Worm (Caenorhabditis elegans) whole organism, L4 larva: ENCODE data around the gene T19D12.5.

Experiments
- T26A8.4 ChIP-seq: fragments of 200-800 bp; sonication (Bioruptor generic); IDR thresholded peaks from 2 replicates; pipeline ENCODE4 v1.3.6; 2022; ENCODE audit warnings: missing genetic modification characterization, missing compliant biosample characterization
- Y48G9A.11 ChIP-seq: fragments of 200-800 bp; sonication (Bioruptor generic); IDR thresholded peaks from 2 replicates; pipeline ENCODE4 v1.3.6; 2022; ENCODE audit warnings: missing genetic modification reagents, missing genetic modification characterization, missing compliant biosample characterization
- aly-2 ChIP-seq: sonication (generic microtip); optimal IDR thresholded peaks from 2 replicates; lab custom pipeline; 2018; ENCODE audit warnings: missing biosample characterization, missing genetic modification characterization
- arid-1 ChIP-seq: fragments of 200-800 bp; sonication (Bioruptor generic); conservative IDR thresholded peaks from 2 replicates; pipeline ENCODE4 v1.3.6; 2022; ENCODE audit warnings: missing genetic modification reagents, missing genetic modification characterization, missing compliant biosample characterization
- attf-4 ChIP-seq: sonication (generic microtip); optimal IDR thresholded peaks from 3 replicates; lab custom pipeline; 2017; ENCODE audit warnings: missing biosample characterization, missing genetic modification characterization
- ceh-20 ChIP-seq: fragments of 200-800 bp; sonication (Bioruptor generic); IDR thresholded peaks from 2 replicates; pipeline ENCODE4 v1.3.6; 2022; ENCODE audit warnings: missing genetic modification reagents, missing genetic modification characterization, missing compliant biosample characterization
- ceh-62 ChIP-seq: sonication (generic microtip); optimal IDR thresholded peaks from 2 replicates; lab custom pipeline; 2017; ENCODE audit warnings: missing biosample characterization, missing genetic modification characterization
- daf-16 ChIP-seq, 3 experiments: sonication (generic microtip); optimal IDR thresholded peaks; 2 replicates each; lab custom pipeline; 2016 to 2017; ENCODE audit warnings: missing genetic modification characterization in 3 of 3, missing genetic modification reagents in 3 of 3, mild to moderate bottlenecking in 2 of 3, missing compliant biosample characterization in 2 of 3, missing biosample characterization in 1 of 3, moderate library complexity in 1 of 3
- dmd-6 ChIP-seq: fragments of 200-800 bp; sonication (Bioruptor generic); IDR thresholded peaks from 2 replicates; pipeline ENCODE4 v1.3.6; 2022; ENCODE audit warnings: missing genetic modification reagents, missing genetic modification characterization, missing compliant biosample characterization
- dmd-8 ChIP-seq: fragments of 200-800 bp; sonication (Bioruptor generic); IDR thresholded peaks from 2 replicates; pipeline ENCODE4 v1.3.6; 2022; ENCODE audit warnings: missing genetic modification characterization, missing compliant biosample characterization
- dmd-9 ChIP-seq: fragments of 200-800 bp; sonication (Bioruptor generic); IDR thresholded peaks from 2 replicates; pipeline ENCODE4 v1.3.6; 2022; ENCODE audit warnings: missing genetic modification reagents, missing genetic modification characterization, missing compliant biosample characterization
- fos-1 ChIP-seq: fragments of 150-350 bp; optimal IDR thresholded peaks from 2 replicates; lab custom pipeline; 2014; ENCODE audit warnings: missing biosample characterization, missing genetic modification characterization
- gei-8 ChIP-seq: fragments of 200-800 bp; sonication (Bioruptor generic); optimal IDR thresholded peaks from 2 replicates; lab custom pipeline; 2018; ENCODE audit warnings: mild to moderate bottlenecking, missing genetic modification characterization, missing compliant biosample characterization
- hif-1 ChIP-seq, 2 experiments: sonication (generic microtip); optimal IDR thresholded peaks; 2 replicates each; lab custom pipeline; 2016 to 2017; ENCODE audit warnings: missing compliant biosample characterization in 2 of 2, missing genetic modification characterization in 2 of 2, missing genetic modification reagents in 2 of 2, missing genotype in 2 of 2, mild to moderate bottlenecking in 1 of 2
- hlh-11 ChIP-seq: fragments of 200-800 bp; sonication (Bioruptor generic); optimal IDR thresholded peaks from 2 replicates; lab custom pipeline; 2018; ENCODE audit warnings: mild to moderate bottlenecking, missing genetic modification characterization, missing compliant biosample characterization
- lin-15B ChIP-seq: fragments of 150-350 bp; sonication (generic microtip); optimal IDR thresholded peaks from 3 replicates; lab custom pipeline; 2014; ENCODE audit warnings: missing biosample characterization, missing genetic modification characterization
- lin-38 ChIP-seq: fragments of 200-800 bp; sonication (Bioruptor generic); IDR thresholded peaks from 2 replicates; pipeline ENCODE4 v1.3.6; 2022; ENCODE audit warnings: missing genetic modification reagents, missing genetic modification characterization, missing compliant biosample characterization
- lin-39 ChIP-seq: fragments of 150-350 bp; optimal IDR thresholded peaks from 2 replicates; lab custom pipeline; 2014; ENCODE audit warnings: missing biosample characterization, missing genetic modification reagents, missing genetic modification characterization
- lir-3 ChIP-seq: sonication (generic microtip); optimal IDR thresholded peaks from 2 replicates; lab custom pipeline; 2016; ENCODE audit warnings: mild to moderate bottlenecking, missing genetic modification characterization, missing compliant biosample characterization
- lsy-2 ChIP-seq, 2 experiments: fragments of 150-350 bp in 1 of 2; sonication (generic microtip) in 1 of 2; optimal IDR thresholded peaks; 2 replicates each; lab custom pipeline; 2014 to 2017; ENCODE audit warnings: missing biosample characterization in 2 of 2, missing genetic modification characterization in 2 of 2
- nhr-6 ChIP-seq: fragments of 150-350 bp; optimal IDR thresholded peaks from 2 replicates; lab custom pipeline; 2014; ENCODE audit warnings: missing biosample characterization, missing genetic modification characterization
- pha-4 ChIP-seq, 2 experiments: fragments of 150-350 bp in 1 of 2; fragments of 200-800 bp in 1 of 2; sonication (Bioruptor generic) in 1 of 2; IDR thresholded peaks in 1 of 2; optimal IDR thresholded peaks in 1 of 2; 2 replicates each; pipeline versions ENCODE4 v1.3.6 to Lab custom; 2014 to 2022; ENCODE audit warnings: missing genetic modification characterization in 2 of 2, missing genetic modification reagents in 2 of 2, missing biosample characterization in 1 of 2, missing compliant biosample characterization in 1 of 2
- pqm-1 ChIP-seq: sonication (generic microtip); optimal IDR thresholded peaks from 2 replicates; lab custom pipeline; 2017; ENCODE audit warnings: missing biosample characterization, missing genetic modification characterization
- skn-1 ChIP-seq: fragments of 150-350 bp; optimal IDR thresholded peaks from 2 replicates; lab custom pipeline; 2014; ENCODE audit warnings: missing biosample characterization, missing genetic modification characterization
- snpc-1.2 ChIP-seq: fragments of 200-800 bp; sonication (Bioruptor generic); IDR thresholded peaks from 2 replicates; pipeline ENCODE4 v1.3.6; 2022; ENCODE audit warnings: missing genetic modification reagents, missing genetic modification characterization, missing compliant biosample characterization
- snpc-4 ChIP-seq: fragments of 150-350 bp; optimal IDR thresholded peaks from 2 replicates; lab custom pipeline; 2014; ENCODE audit warnings: missing biosample characterization, missing genetic modification characterization
- spr-3 ChIP-seq: fragments of 200-800 bp; sonication (Bioruptor generic); optimal IDR thresholded peaks from 2 replicates; lab custom pipeline; 2018; ENCODE audit warnings: mild to moderate bottlenecking, missing genetic modification characterization, missing compliant biosample characterization
- tra-1 ChIP-seq: fragments of 200-800 bp; sonication (Bioruptor generic); IDR thresholded peaks from 2 replicates; pipeline ENCODE4 v1.3.6; 2022; ENCODE audit warnings: missing genetic modification reagents, missing genetic modification characterization, missing compliant biosample characterization
- unc-62 ChIP-seq, 3 experiments: fragments of 150-350 bp in 1 of 3; sonication (generic microtip); optimal IDR thresholded peaks in 2 of 3; peaks in 1 of 3; 1 replicate in 1 of 3; 2 replicates in 2 of 3; lab custom pipeline; 2014 to 2017; ENCODE audit warnings: missing biosample characterization in 3 of 3, missing genetic modification characterization in 3 of 3, missing genetic modification reagents in 3 of 3, missing genotype in 1 of 3
- zip-2 ChIP-seq: fragments of 150-350 bp; optimal IDR thresholded peaks from 2 replicates; lab custom pipeline; 2014; ENCODE audit warnings: missing biosample characterization, missing genetic modification characterization
- ztf-11 ChIP-seq: fragments of 150-350 bp; optimal IDR thresholded peaks from 2 replicates; lab custom pipeline; 2014; ENCODE audit warnings: missing biosample characterization, missing genetic modification characterization

The T19D12.5 gene

ce11 chrII:6597507-6597906 lies 38.5 kb downstream of the T19D12.5 start:
- no peak for TF ChIP-seq aly-2
- 0 out of 2 replicates have a peak, but pooled peaks have one; percentile 30 for TF ChIP-seq snpc-1.2

- no peak for TF ChIP-seq unc-62 (GFP tag; optimal IDR thresholded peaks at IDR 0.05 in 1 of 2; lab: Kevin White, UChicago)
- no peak for TF ChIP-seq unc-62 (tag; optimal IDR thresholded peaks at IDR 0.05; lab: Kevin White, UChicago)
- no peak for TF ChIP-seq ceh-20 (GFP tag; lab: Robert Waterston, UW)
- TF ChIP-seq snpc-4 (tag; lab: Kevin White, UChicago) = no peak
- no peak for TF ChIP-seq lin-15B (tag; lab: Kevin White, UChicago)
- TF ChIP-seq zip-2 (tag; lab: Kevin White, UChicago) = no peak
- no peak for TF ChIP-seq hlh-11 (tag; lab: Kevin White, UChicago)
- TF ChIP-seq ceh-62 (tag; lab: Kevin White, UChicago) = no peak
- no peak for TF ChIP-seq pha-4 (GFP tag; IDR thresholded peaks at IDR 0.05; lab: Robert Waterston, UW)
- no peak for TF ChIP-seq pha-4 (tag; optimal IDR thresholded peaks at IDR 0.05; lab: Kevin White, UChicago)
- no peak for TF ChIP-seq skn-1
- TF ChIP-seq lin-39 = no peak
- TF ChIP-seq dmd-8 (GFP tag; lab: Robert Waterston, UW) = no peak
- no peak for TF ChIP-seq hif-1 (tag; optimal IDR thresholded peaks at IDR 0.05; lab: Kevin White, UChicago)
- TF ChIP-seq nhr-6 (tag; lab: Kevin White, UChicago) = no peak
- no peak for TF ChIP-seq lir-3
- no peak for TF ChIP-seq spr-3 (GFP tag; lab: Kevin White, UChicago)
- TF ChIP-seq tra-1 (GFP tag; lab: Robert Waterston, UW) = no peak
Measured at ce11 chrII:6594151-6594550, 41.9 kb downstream of the T19D12.5 start, which contains the start of gene aipr-1. Gene aipr-1 (minus strand): TSS chrII:6594251.

ce11 chrII:6592251-6592650 lies 43.8 kb downstream of the T19D12.5 start, which contains the start of gene C56C10.9:
Gene C56C10.9 (minus strand): TSS chrII:6592351.
- TF ChIP-seq gei-8 (GFP tag; lab: Kevin White, UChicago) (no peak), attf-4 (tag; lab: Kevin White, UChicago) (no peak)

- TF ChIP-seq ztf-11 (tag; lab: Kevin White, UChicago) (no peak), daf-16 (GFP tag; optimal IDR thresholded peaks at IDR 0.05; lab: Kevin White, UChicago) (no peak), daf-16 (tag; optimal IDR thresholded peaks at IDR 0.05; lab: Kevin White, UChicago) (peak; percentile 19), pqm-1 (tag; lab: Kevin White, UChicago) (no peak), arid-1 (GFP tag; lab: Robert Waterston, UW) (peak; percentile 47; the same call in 1 of the 2 replicates), snpc-1.2 (peak; percentile 8; the same call in 1 of the 2 replicates), Y48G9A.11 (GFP tag; lab: Robert Waterston, UW) (peak; percentile 50; the same call in 1 of the 2 replicates), lin-38 (GFP tag; lab: Robert Waterston, UW) (peak; percentile 41), T26A8.4 (peak; percentile 30; the same call in 1 of the 2 replicates)
Measured at ce11 chrII:6591000-6591399, 45.0 kb downstream of the T19D12.5 start.

ce11 chrII:6589408-6589807 lies 46.6 kb downstream of the T19D12.5 start, which contains the start of gene vps-32.1:
Gene vps-32.1 (plus strand): TSS chrII:6589708.
- TF ChIP-seq lsy-2 (tag; optimal IDR thresholded peaks at IDR 0.05; lab: Kevin White, UChicago) (peak in 1 of 2 experiments; percentile 6), daf-16 (GFP tag; optimal IDR thresholded peaks at IDR 0.05; lab: Kevin White, UChicago) (no peak), daf-16 (tag; optimal IDR thresholded peaks at IDR 0.05; lab: Kevin White, UChicago) (peak; percentile 34), gei-8 (GFP tag; lab: Kevin White, UChicago) (no peak), fos-1 (tag; lab: Kevin White, UChicago) (peak; percentile 42), attf-4 (tag; lab: Kevin White, UChicago) (no peak), dmd-6 (GFP tag; lab: Robert Waterston, UW) (peak; percentile 30), dmd-9 (GFP tag; lab: Robert Waterston, UW) (0 out of 2 replicates have a peak, but pooled peaks have one; percentile 18), nhr-6 (tag; lab: Kevin White, UChicago) (peak; percentile 1)
- TF ChIP-seq, all 104 proteins: peak for 6
